Worm (Caenorhabditis elegans): Measurements from ENCODE around the gene sav-1.

DNA sequence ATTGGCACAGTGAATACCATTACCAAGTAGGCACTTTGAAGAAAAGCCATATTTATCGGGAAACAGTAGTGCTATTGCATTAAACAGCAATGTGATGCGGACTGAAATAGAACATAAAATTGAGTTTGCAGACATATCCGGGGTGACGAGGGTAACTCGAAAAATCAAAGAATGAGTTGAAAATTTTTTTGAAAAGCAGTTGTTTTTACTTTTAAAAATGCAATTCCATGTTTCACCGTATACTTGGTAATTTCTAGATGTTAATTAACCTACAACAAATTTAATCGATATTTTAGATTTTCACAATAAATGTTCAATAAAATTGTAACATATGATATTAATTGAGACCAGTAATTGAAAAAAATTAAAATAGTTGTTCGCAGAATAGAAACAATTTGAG, 12.8 kb downstream of the sav-1 start, which contains the start of gene AH9.4:
- no peak for TF ChIP-seq ama-1 (optimal IDR thresholded peaks at IDR 0.05)
- TF ChIP-seq madf-2 (tag; optimal IDR thresholded peaks at IDR 0.05) = no peak
- TF ChIP-seq zip-5 (tag; optimal IDR thresholded peaks at IDR 0.05) = no peak
- no peak for TF ChIP-seq hlh-30 (tag; optimal IDR thresholded peaks at IDR 0.05; ENCODE audit: insufficient read depth)
- no peak for TF ChIP-seq dve-1 (tag; optimal IDR thresholded peaks at IDR 0.05)
- no peak for TF ChIP-seq ceh-22 (tag; optimal IDR thresholded peaks at IDR 0.05)
- no peak for TF ChIP-seq che-1 (tag; optimal IDR thresholded peaks at IDR 0.05)
- TF ChIP-seq npax-4 (tag; optimal IDR thresholded peaks at IDR 0.05) = no peak
- TF ChIP-seq gmeb-2 (tag; optimal IDR thresholded peaks at IDR 0.05) = no peak
- TF ChIP-seq ceh-18 (tag; optimal IDR thresholded peaks at IDR 0.05) = no peak
- TF ChIP-seq pat-9 (tag; optimal IDR thresholded peaks at IDR 0.05) = no peak
- TF ChIP-seq pha-4 (tag; optimal IDR thresholded peaks at IDR 0.05) = no peak
- TF ChIP-seq fkh-6 (tag; optimal IDR thresholded peaks at IDR 0.05) = no peak
- no peak for TF ChIP-seq nhr-232 (tag; optimal IDR thresholded peaks at IDR 0.05)

Data from whole organism, late embryonic.